Worm (Caenorhabditis elegans) whole organism, mixed stage, embryonic: ENCODE results near the gene F23F1.2.
A peak's percentile ranks its signal among the peaks of the same experiment; 100 is the strongest.

Source experiments
- bed-3 ChIP-seq: fragments of 200-800 bp; sonication (Bioruptor generic); optimal IDR thresholded peaks from 3 replicates; lab custom pipeline; 2018; ENCODE audit warnings: mild to moderate bottlenecking, missing genetic modification characterization, moderate library complexity, missing compliant biosample characterization
- blmp-1 ChIP-seq: fragments of 150-350 bp; optimal IDR thresholded peaks from 2 replicates; lab custom pipeline; 2014; ENCODE audit warnings: missing biosample characterization, missing genetic modification characterization
- ceh-39 ChIP-seq: fragments of 150-350 bp; optimal IDR thresholded peaks from 2 replicates; lab custom pipeline; 2014; ENCODE audit warnings: missing biosample characterization, missing genetic modification characterization
- ceh-43 ChIP-seq: fragments of 200-800 bp; sonication (Bioruptor generic); optimal IDR thresholded peaks from 2 replicates; lab custom pipeline; 2018; ENCODE audit warnings: mild to moderate bottlenecking, missing genetic modification characterization, moderate library complexity, missing compliant biosample characterization
- ceh-83 ChIP-seq: fragments of 200-800 bp; sonication (Bioruptor generic); optimal IDR thresholded peaks from 2 replicates; lab custom pipeline; 2018; ENCODE audit warnings: mild to moderate bottlenecking, missing genetic modification characterization, missing compliant biosample characterization
- ces-1 ChIP-seq: fragments of 150-350 bp; optimal IDR thresholded peaks from 2 replicates; lab custom pipeline; 2014; ENCODE audit warnings: missing biosample characterization, missing genetic modification reagents, missing genetic modification characterization
- cnd-1 ChIP-seq: fragments of 200-800 bp; sonication (Bioruptor generic); optimal IDR thresholded peaks from 2 replicates; lab custom pipeline; 2018; ENCODE audit warnings: mild to moderate bottlenecking, missing genetic modification characterization, missing compliant biosample characterization
- drap-1 ChIP-seq: fragments of 200-800 bp; sonication (Bioruptor generic); optimal IDR thresholded peaks from 3 replicates; lab custom pipeline; 2018; ENCODE audit warnings: mild to moderate bottlenecking, missing genetic modification characterization, missing compliant biosample characterization
- elt-1 ChIP-seq: sonication (generic microtip); optimal IDR thresholded peaks from 2 replicates; lab custom pipeline; 2017; ENCODE audit warnings: missing genetic modification characterization, mild to moderate bottlenecking, missing compliant biosample characterization, antibody characterized with exemption, moderate library complexity, borderline replicate concordance; ENCODE audit not compliant: insufficient read depth
- elt-3 ChIP-seq: fragments of 150-350 bp; optimal IDR thresholded peaks from 2 replicates; lab custom pipeline; 2014; ENCODE audit warnings: missing biosample characterization, missing genetic modification characterization
- flh-1 ChIP-seq: fragments of 200-800 bp; sonication (Bioruptor generic); optimal IDR thresholded peaks from 2 replicates; lab custom pipeline; 2018; ENCODE audit warnings: mild to moderate bottlenecking, missing genetic modification characterization, moderate library complexity, missing compliant biosample characterization
- hlh-1 ChIP-seq: fragments of 150-350 bp; optimal IDR thresholded peaks from 2 replicates; lab custom pipeline; 2014; ENCODE audit warnings: missing biosample characterization, missing genetic modification reagents, missing genetic modification characterization
- lin-13 ChIP-seq: fragments of 150-350 bp; optimal IDR thresholded peaks from 2 replicates; lab custom pipeline; 2014; ENCODE audit warnings: missing biosample characterization, missing genetic modification characterization
- lin-32 ChIP-seq: fragments of 200-800 bp; sonication (Bioruptor generic); optimal IDR thresholded peaks from 2 replicates; lab custom pipeline; 2018; ENCODE audit warnings: mild to moderate bottlenecking, missing genetic modification characterization, missing compliant biosample characterization
- lsy-2 ChIP-seq: fragments of 150-350 bp; optimal IDR thresholded peaks from 2 replicates; lab custom pipeline; 2014; ENCODE audit warnings: missing biosample characterization, missing genetic modification characterization
- mab-5 ChIP-seq: fragments of 150-350 bp; optimal IDR thresholded peaks from 2 replicates; lab custom pipeline; 2014; ENCODE audit warnings: missing biosample characterization, missing genetic modification characterization
- mep-1 ChIP-seq: fragments of 150-350 bp; optimal IDR thresholded peaks from 2 replicates; lab custom pipeline; 2017; ENCODE audit warnings: missing biosample characterization, missing genetic modification reagents, missing genetic modification characterization, inconsistent platforms
- mls-2 ChIP-seq: sonication (generic microtip); optimal IDR thresholded peaks from 2 replicates; lab custom pipeline; 2016; ENCODE audit warnings: mild to moderate bottlenecking, missing genetic modification characterization, moderate library complexity, missing compliant biosample characterization
- nhr-12 ChIP-seq: fragments of 150-350 bp; optimal IDR thresholded peaks from 2 replicates; lab custom pipeline; 2014; ENCODE audit warnings: missing biosample characterization, missing genetic modification characterization
- nhr-2 ChIP-seq: fragments of 150-350 bp; optimal IDR thresholded peaks from 2 replicates; lab custom pipeline; 2014; ENCODE audit warnings: missing biosample characterization, missing genetic modification characterization
- nhr-237 ChIP-seq: fragments of 150-350 bp; optimal IDR thresholded peaks from 2 replicates; lab custom pipeline; 2014; ENCODE audit warnings: missing biosample characterization, missing genetic modification characterization
- nhr-28 ChIP-seq: fragments of 150-350 bp; optimal IDR thresholded peaks from 2 replicates; lab custom pipeline; 2014; ENCODE audit warnings: missing biosample characterization, missing genetic modification characterization
- pha-4 ChIP-seq: fragments of 150-350 bp; optimal IDR thresholded peaks from 2 replicates; lab custom pipeline; 2018; ENCODE audit warnings: missing biosample characterization, missing genetic modification reagents, missing genetic modification characterization
- sem-2 ChIP-seq: fragments of 200-800 bp; sonication (Bioruptor generic); optimal IDR thresholded peaks from 2 replicates; lab custom pipeline; 2018; ENCODE audit warnings: mild to moderate bottlenecking, missing genetic modification characterization, missing compliant biosample characterization
- snpc-4 ChIP-seq: fragments of 150-350 bp; optimal IDR thresholded peaks from 2 replicates; lab custom pipeline; 2014; ENCODE audit warnings: missing biosample characterization, missing genetic modification characterization
- sptf-1 ChIP-seq: sonication (generic microtip); optimal IDR thresholded peaks from 2 replicates; lab custom pipeline; 2017; ENCODE audit warnings: mild to moderate bottlenecking, missing genetic modification characterization, moderate library complexity, missing compliant biosample characterization
- tbx-8 ChIP-seq: fragments of 200-800 bp; sonication (Bioruptor generic); optimal IDR thresholded peaks from 2 replicates; lab custom pipeline; 2018; ENCODE audit warnings: mild to moderate bottlenecking, missing genetic modification characterization, moderate library complexity, missing compliant biosample characterization
- unc-120 ChIP-seq: sonication (generic microtip); optimal IDR thresholded peaks from 2 replicates; lab custom pipeline; 2017; ENCODE audit warnings: missing genetic modification characterization, missing compliant biosample characterization; ENCODE audit not compliant: poor library complexity, severe bottlenecking
- unc-39 ChIP-seq: fragments of 150-350 bp; optimal IDR thresholded peaks from 2 replicates; lab custom pipeline; 2014; ENCODE audit warnings: missing biosample characterization, missing genetic modification characterization
- unc-62 ChIP-seq: fragments of 150-350 bp; optimal IDR thresholded peaks from 2 replicates; lab custom pipeline; 2014; ENCODE audit warnings: missing biosample characterization, missing genetic modification reagents, missing genetic modification characterization
- zip-8 ChIP-seq: fragments of 150-350 bp; optimal IDR thresholded peaks from 2 replicates; lab custom pipeline; 2014; ENCODE audit warnings: missing biosample characterization, missing genetic modification characterization
- ztf-11 ChIP-seq: fragments of 150-350 bp; optimal IDR thresholded peaks from 2 replicates; lab custom pipeline; 2014; ENCODE audit warnings: missing biosample characterization, missing genetic modification characterization

Gene F23F1.2

ce11 chrII:51352-51751 lies 17.3 kb downstream of the F23F1.2 start, which contains the start of gene sptl-1:
sptl-1 (plus strand) TSS chrII:51652.
- TF ChIP-seq hlh-1 (tag; lab: Kevin White, UChicago) (no peak), pha-4 (tag; lab: Kevin White, UChicago) (peak; percentile 23), tbx-8 (GFP tag; lab: Kevin White, UChicago) (no peak)

ce11 chrII:55204-55603 lies 21.2 kb downstream of the F23F1.2 start, which contains the start of gene tre-5:
tre-5 (minus strand) TSS chrII:55304.
- TF ChIP-seq lin-32 (GFP tag; lab: Kevin White, UChicago), result no peak
- TF ChIP-seq nhr-237 (tag; lab: Kevin White, UChicago), result no peak
- TF ChIP-seq nhr-12 (tag; lab: Kevin White, UChicago), result no peak
- no peak for TF ChIP-seq lsy-2
- TF ChIP-seq drap-1 (GFP tag; lab: Kevin White, UChicago), result no peak
- no peak for TF ChIP-seq ceh-39
- no peak for TF ChIP-seq ceh-83 (GFP tag; lab: Kevin White, UChicago)
- no peak for TF ChIP-seq lin-13 (tag; lab: Kevin White, UChicago)
- TF ChIP-seq elt-3 (tag; lab: Kevin White, UChicago), result no peak
- no peak for TF ChIP-seq elt-1 (tag; lab: Kevin White, UChicago)
- TF ChIP-seq snpc-4, result no peak
- TF ChIP-seq cnd-1 (tag; lab: Kevin White, UChicago), result no peak
- TF ChIP-seq unc-62 (GFP tag; lab: Kevin White, UChicago), result no peak
- no peak for TF ChIP-seq flh-1 (GFP tag; lab: Kevin White, UChicago)
- no peak for TF ChIP-seq bed-3 (GFP tag; lab: Kevin White, UChicago)

- TF ChIP-seq ces-1 (GFP tag; lab: Kevin White, UChicago) (no peak), mab-5 (tag; lab: Kevin White, UChicago) (no peak), ceh-43 (GFP tag; lab: Kevin White, UChicago) (no peak), sptf-1 (tag; lab: Kevin White, UChicago) (no peak), nhr-12 (tag; lab: Kevin White, UChicago) (no peak), elt-3 (tag; lab: Kevin White, UChicago) (no peak), cnd-1 (tag; lab: Kevin White, UChicago) (no peak), nhr-2 (no peak), flh-1 (GFP tag; lab: Kevin White, UChicago) (no peak), elt-1 (tag; lab: Kevin White, UChicago) (no peak), snpc-4 (no peak), unc-62 (GFP tag; lab: Kevin White, UChicago) (no peak), ztf-11 (tag; lab: Kevin White, UChicago) (no peak), sem-2 (GFP tag; lab: Kevin White, UChicago) (no peak), unc-120 (tag; lab: Kevin White, UChicago) (no peak), ceh-83 (GFP tag; lab: Kevin White, UChicago) (no peak), mep-1 (tag; lab: Kevin White, UChicago) (no peak), hlh-1 (tag; lab: Kevin White, UChicago) (no peak), drap-1 (GFP tag; lab: Kevin White, UChicago) (no peak), lin-13 (tag; lab: Kevin White, UChicago) (no peak)
- TF ChIP-seq, all 35 proteins: peak for 0
Observed at ce11 chrII:57370-57769, 23.4 kb downstream of the F23F1.2 start, which contains the start of gene ascc-1. ascc-1 (plus strand) TSS chrII:57670.

- no peak for TF ChIP-seq sptf-1 (tag; lab: Kevin White, UChicago)
- TF ChIP-seq bed-3 (GFP tag; lab: Kevin White, UChicago), result no peak
- TF ChIP-seq elt-1 (tag; lab: Kevin White, UChicago), result no peak
- TF ChIP-seq ztf-11 (tag; lab: Kevin White, UChicago), result no peak
- TF ChIP-seq nhr-237 (tag; lab: Kevin White, UChicago), result no peak
- TF ChIP-seq nhr-2, result no peak
- TF ChIP-seq ceh-39, result no peak
- no peak for TF ChIP-seq lin-32 (GFP tag; lab: Kevin White, UChicago)
- no peak for TF ChIP-seq zip-8 (tag; lab: Kevin White, UChicago)
- TF ChIP-seq mls-2 (tag; lab: Kevin White, UChicago), result no peak
- TF ChIP-seq sem-2 (GFP tag; lab: Kevin White, UChicago), result no peak
- TF ChIP-seq ceh-43 (GFP tag; lab: Kevin White, UChicago), result no peak
- TF ChIP-seq mep-1 (tag; lab: Kevin White, UChicago), result no peak
- TF ChIP-seq, all 35 proteins: peak for 0
Observed at ce11 chrII:57873-58272, 23.9 kb downstream of the F23F1.2 start.

ce11 chrII:60049-60448 lies 26.0 kb downstream of the F23F1.2 start:
- TF ChIP-seq cnd-1 (tag; lab: Kevin White, UChicago) (no peak), ceh-39 (no peak), tbx-8 (GFP tag; lab: Kevin White, UChicago) (no peak), elt-1 (tag; lab: Kevin White, UChicago) (no peak), ceh-43 (GFP tag; lab: Kevin White, UChicago) (no peak), flh-1 (GFP tag; lab: Kevin White, UChicago) (no peak), elt-3 (tag; lab: Kevin White, UChicago) (no peak), ztf-11 (tag; lab: Kevin White, UChicago) (no peak), lin-13 (tag; lab: Kevin White, UChicago) (no peak), sem-2 (GFP tag; lab: Kevin White, UChicago) (no peak), unc-120 (tag; lab: Kevin White, UChicago) (no peak), sptf-1 (tag; lab: Kevin White, UChicago) (no peak), unc-39 (no peak), mep-1 (tag; lab: Kevin White, UChicago) (no peak), ceh-83 (GFP tag; lab: Kevin White, UChicago) (no peak), nhr-28 (tag; lab: Kevin White, UChicago) (no peak), zip-8 (tag; lab: Kevin White, UChicago) (no peak), blmp-1 (tag; lab: Kevin White, UChicago) (no peak), hlh-1 (tag; lab: Kevin White, UChicago) (no peak)
